Worm (Caenorhabditis elegans): Measurements from ENCODE around the gene Y57G11C.3.

Gene Y57G11C.3

ce11 chrIV:14790579-14790978 is 22.6 kb downstream of the Y57G11C.3 start:
- TF ChIP-seq lin-39 (tag; optimal IDR thresholded peaks at IDR 0.05) (no peak), sma-3 (GFP tag; optimal IDR thresholded peaks at IDR 0.05) (no peak), lsy-2 (tag; optimal IDR thresholded peaks at IDR 0.05) (peak in 1 of 2 experiments; percentile 13), ama-1 (optimal IDR thresholded peaks at IDR 0.05) (peak; percentile 18)

DNA sequence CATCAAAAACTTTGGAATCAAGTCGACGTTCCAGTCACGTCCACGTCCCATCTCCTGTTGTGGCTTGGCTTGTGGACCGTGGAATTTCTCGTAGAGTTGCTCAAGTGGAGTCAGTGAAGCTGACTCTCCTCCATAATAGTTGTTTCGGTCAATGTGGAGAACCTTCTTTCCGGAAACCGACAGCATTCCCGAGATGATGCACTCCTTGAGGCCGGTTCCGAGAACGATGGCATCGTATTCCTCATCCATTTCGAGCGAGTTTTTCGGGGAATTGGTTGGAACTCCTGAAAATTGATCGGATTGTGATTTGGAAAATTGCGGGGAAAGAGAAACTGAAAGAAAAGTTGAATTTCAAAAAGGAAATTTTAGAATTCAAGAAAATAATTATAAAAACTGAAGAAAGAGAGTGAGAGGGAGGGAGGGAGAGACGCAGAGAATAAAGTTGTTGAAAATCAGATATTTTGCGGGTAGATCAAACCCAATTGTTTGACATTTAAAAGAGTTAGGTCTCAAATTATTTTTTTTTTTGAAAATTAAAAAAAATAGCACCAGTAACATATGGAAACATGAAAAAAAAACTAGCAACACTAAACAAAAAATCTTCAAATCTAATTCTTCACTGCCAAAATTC is 24.7 kb downstream of the Y57G11C.3 start, which contains the start of gene gdi-1:
TSS of gene gdi-1 (minus strand) at position 286 of the 631 bp plus-strand sequence.
- peak in 1 of 2 experiments; percentile 33 for TF ChIP-seq lsy-2 (tag; optimal IDR thresholded peaks at IDR 0.05)
- peak; percentile 45 for TF ChIP-seq ama-1 (optimal IDR thresholded peaks at IDR 0.05)
- TF ChIP-seq unc-55 (GFP tag; optimal IDR thresholded peaks at IDR 0.05) = no peak

DNA sequence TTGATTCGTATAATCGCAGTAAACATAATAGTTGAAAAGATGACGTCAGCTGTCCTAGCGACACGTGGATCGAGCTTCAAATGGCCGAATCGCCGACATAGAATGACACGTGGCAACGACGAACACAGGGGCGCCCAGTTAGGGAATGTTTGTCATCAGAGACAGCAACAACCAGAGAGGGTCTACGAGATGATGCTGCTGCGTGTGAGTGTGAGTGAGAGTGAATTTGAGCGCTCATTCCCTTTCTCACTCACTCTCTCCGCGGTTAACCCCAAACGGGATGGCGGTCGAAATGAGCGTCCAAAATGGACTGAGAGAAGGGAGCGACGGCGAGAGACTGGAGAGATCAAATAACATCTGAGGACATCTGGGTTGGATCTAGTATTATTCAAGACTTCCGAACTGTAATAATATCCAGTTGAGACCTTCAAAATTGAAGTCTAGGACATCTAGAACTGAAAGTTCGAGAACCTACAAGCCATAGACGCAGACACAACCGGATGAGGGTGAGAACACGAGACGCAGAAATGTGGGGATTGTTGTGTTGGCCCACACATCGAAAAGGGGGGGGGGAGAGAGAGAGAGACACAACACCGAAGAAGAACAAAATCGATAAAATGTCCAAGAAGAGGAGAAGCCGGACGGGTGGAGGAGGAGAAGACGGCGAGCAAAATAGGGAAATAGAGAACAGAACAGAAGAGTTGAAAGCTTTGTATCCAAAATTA is 26.1 kb downstream of the Y57G11C.3 start:
- peak; percentile 65 for TF ChIP-seq nhr-25 (tag; optimal IDR thresholded peaks at IDR 0.05)
- no peak for TF ChIP-seq nhr-10 (tag; optimal IDR thresholded peaks at IDR 0.05)
- TF ChIP-seq ceh-16 (tag; optimal IDR thresholded peaks at IDR 0.05) = peak; percentile 54
- TF ChIP-seq ama-1 (optimal IDR thresholded peaks at IDR 0.05) = no peak
- no peak for TF ChIP-seq nhr-11 (tag; optimal IDR thresholded peaks at IDR 0.05)
- peak; percentile 97 for TF ChIP-seq crh-2 (tag; optimal IDR thresholded peaks at IDR 0.05)
- peak; percentile 30 for TF ChIP-seq sma-3 (GFP tag; optimal IDR thresholded peaks at IDR 0.05)
- peak; percentile 96 for TF ChIP-seq blmp-1 (tag; optimal IDR thresholded peaks at IDR 0.05; ENCODE audit: insufficient read depth)
- no peak for TF ChIP-seq alr-1 (tag; optimal IDR thresholded peaks at IDR 0.05)
- peak; percentile 38 for TF ChIP-seq sem-4 (tag; optimal IDR thresholded peaks at IDR 0.05)
- peak; percentile 4 to 47 for TF ChIP-seq lsy-2 (tag; optimal IDR thresholded peaks at IDR 0.05)
- peak; percentile 38 for TF ChIP-seq sma-9 (GFP tag; optimal IDR thresholded peaks at IDR 0.05)
- TF ChIP-seq sma-9 (tag; optimal IDR thresholded peaks at IDR 0.05) = no peak
- TF ChIP-seq skn-1 (tag; optimal IDR thresholded peaks at IDR 0.05) = no peak
- peak; percentile 53 for TF ChIP-seq snpc-4 (tag; optimal IDR thresholded peaks at IDR 0.05)
- peak; percentile 71 for TF ChIP-seq C34F6.9 (tag; optimal IDR thresholded peaks at IDR 0.05)
- peak; percentile 89 for TF ChIP-seq nhr-129 (tag; optimal IDR thresholded peaks at IDR 0.05)
- peak; percentile 16 to 22 for TF ChIP-seq mdl-1 (tag; optimal IDR thresholded peaks at IDR 0.05)
- TF ChIP-seq unc-55 (GFP tag; optimal IDR thresholded peaks at IDR 0.05) = peak; percentile 68
- no peak for TF ChIP-seq ceh-82 (tag; optimal IDR thresholded peaks at IDR 0.05)
- TF ChIP-seq F13H6.1 (tag; optimal IDR thresholded peaks at IDR 0.05) = peak; percentile 61
- no peak for TF ChIP-seq peb-1 (tag; optimal IDR thresholded peaks at IDR 0.05)
- TF ChIP-seq lin-13 (GFP tag; optimal IDR thresholded peaks at IDR 0.05) = peak; percentile 71
- TF ChIP-seq fos-1 (tag; optimal IDR thresholded peaks at IDR 0.05) = peak; percentile 50
- no peak for TF ChIP-seq mab-5 (tag; optimal IDR thresholded peaks at IDR 0.05)
- TF ChIP-seq nhr-21 (tag; optimal IDR thresholded peaks at IDR 0.05) = peak; percentile 10
- TF ChIP-seq ztf-4 (tag; optimal IDR thresholded peaks at IDR 0.05) = peak; percentile 46

ce11 chrIV:14795918-14796488 is 28.0 kb downstream of the Y57G11C.3 start, which contains the start of gene coq-3:
Gene coq-3, minus strand, starts transcription at chrIV:14796324.
- TF ChIP-seq elt-1 (tag; optimal IDR thresholded peaks at IDR 0.05) (no peak), sma-3 (GFP tag; optimal IDR thresholded peaks at IDR 0.05) (no peak), alr-1 (tag; optimal IDR thresholded peaks at IDR 0.05) (no peak), elt-3 (tag; optimal IDR thresholded peaks at IDR 0.05) (no peak), ztf-4 (tag; optimal IDR thresholded peaks at IDR 0.05) (no peak), nhr-23 (tag; optimal IDR thresholded peaks at IDR 0.05) (no peak), egl-27 (tag; optimal IDR thresholded peaks at IDR 0.05) (no peak), R02D3.7 (tag; optimal IDR thresholded peaks at IDR 0.05) (no peak), ZK546.5 (tag; optimal IDR thresholded peaks at IDR 0.05) (no peak), C34F6.9 (tag; optimal IDR thresholded peaks at IDR 0.05) (no peak), ama-1 (optimal IDR thresholded peaks at IDR 0.05) (no peak), lin-39 (tag; optimal IDR thresholded peaks at IDR 0.05) (no peak), aly-2 (tag; optimal IDR thresholded peaks at IDR 0.05) (no peak), nhr-12 (tag; optimal IDR thresholded peaks at IDR 0.05) (no peak), sem-4 (tag; optimal IDR thresholded peaks at IDR 0.05) (no peak), zag-1 (tag; optimal IDR thresholded peaks at IDR 0.05) (no peak)

Data from whole organism, L2 larva.